Fruit fly (Drosophila melanogaster): ENCODE results near the gene mTerf5.

Gene mTerf5

DNA sequence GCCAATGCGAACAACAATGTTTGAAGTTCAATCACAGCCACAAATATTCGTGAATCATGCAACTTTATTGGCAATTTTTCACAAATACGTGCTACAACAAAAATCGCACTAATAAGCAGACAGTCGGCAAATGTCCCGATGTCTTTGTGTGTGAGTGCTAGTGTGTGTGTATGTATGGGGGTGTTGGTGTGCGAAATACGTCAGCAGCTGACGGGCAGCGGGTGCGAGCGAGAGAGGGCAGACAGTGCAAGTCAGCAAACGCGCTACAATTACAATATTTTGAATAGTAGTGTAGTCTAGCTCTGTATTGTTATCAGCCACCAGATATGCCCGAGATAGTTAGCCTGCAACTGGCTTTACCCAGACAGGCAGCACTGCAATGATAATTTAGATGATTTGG, 22.6 kb upstream of the mTerf5 start:
- TF ChIP-seq chinmo (GFP tag; IDR thresholded peaks at IDR 0.05; ENCODE audit: partially characterized antibody) = 0 out of 4 replicates have a peak, but pooled peaks have one; percentile 19
- TF ChIP-seq salm (tag; optimal IDR thresholded peaks at IDR 0.05) = no peak
- 0 out of 2 replicates have a peak, but pooled peaks have one; percentile 15 for TF ChIP-seq E2f2 (GFP tag; IDR thresholded peaks at IDR 0.05)
- TF ChIP-seq abd-A (tag; optimal IDR thresholded peaks at IDR 0.05) = peak; percentile 5
- TF ChIP-seq Xrp1 (GFP tag; IDR thresholded peaks at IDR 0.05) = no peak
- TF ChIP-seq Med (GFP tag) = peak; percentile 36
- TF ChIP-seq Mad (GFP tag; optimal IDR thresholded peaks at IDR 0.05) = no peak
- no peak for TF ChIP-seq insv (GFP tag; optimal IDR thresholded peaks at IDR 0.05)
- TF ChIP-seq Deaf1 (tag; optimal IDR thresholded peaks at IDR 0.05) = peak; percentile 8
- no peak for TF ChIP-seq CG17802 (tag; optimal IDR thresholded peaks at IDR 0.05)
- no peak for TF ChIP-seq CG10462 (GFP tag; optimal IDR thresholded peaks at IDR 0.05)
- TF ChIP-seq CG8478 (optimal IDR thresholded peaks at IDR 0.05) = peak; percentile 28
- TF ChIP-seq mirr (GFP tag; optimal IDR thresholded peaks at IDR 0.05) = peak; percentile 31
- TF ChIP-seq Asciz (GFP tag; optimal IDR thresholded peaks at IDR 0.05) = no peak
- peak; percentile 8 for TF ChIP-seq CG1832 (GFP tag; optimal IDR thresholded peaks at IDR 0.05)
- no peak for TF ChIP-seq Spps (tag; optimal IDR thresholded peaks at IDR 0.05)
- no peak for TF ChIP-seq CG1792 (GFP tag; optimal IDR thresholded peaks at IDR 0.05)
- no peak for TF ChIP-seq gce (GFP tag; IDR thresholded peaks at IDR 0.05)
- no peak for TF ChIP-seq CG4360 (GFP tag; IDR thresholded peaks at IDR 0.05)
- TF ChIP-seq cg (GFP tag; optimal IDR thresholded peaks at IDR 0.05) = peak; percentile 59
- TF ChIP-seq CG33557 (GFP tag; optimal IDR thresholded peaks at IDR 0.05) = no peak
- no peak for TF ChIP-seq Ssrp (tag; optimal IDR thresholded peaks at IDR 0.05)

DNA sequence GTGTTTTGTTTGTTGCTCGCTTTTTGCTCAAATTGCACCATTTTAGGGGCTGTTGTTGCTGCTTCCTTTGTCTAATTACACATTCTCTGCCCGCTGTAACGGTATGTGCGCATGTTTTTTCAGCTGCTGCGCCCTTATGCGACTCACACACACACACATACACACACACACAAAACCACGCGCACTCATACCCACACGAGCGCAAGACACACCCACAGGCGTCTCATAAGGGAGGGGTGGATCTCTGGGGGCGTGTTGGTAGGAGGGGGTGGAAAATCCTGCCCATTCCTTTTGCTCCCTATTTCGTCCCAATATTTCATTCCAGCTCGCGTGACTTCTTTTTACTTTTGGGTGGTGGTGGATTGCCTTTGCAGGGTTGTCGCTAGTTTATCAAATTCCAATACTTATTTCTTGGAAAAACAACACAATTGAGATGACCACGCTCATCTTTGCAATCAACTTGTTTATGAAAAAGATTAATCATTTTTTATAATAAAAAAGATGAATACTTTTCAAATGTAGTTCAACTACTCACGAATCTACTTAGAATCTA, 21.6 kb upstream of the mTerf5 start:
- TF ChIP-seq MESR4 (GFP tag; optimal IDR thresholded peaks at IDR 0.05) (no peak), CG30020 (tag; optimal IDR thresholded peaks at IDR 0.05) (no peak), sd (tag; optimal IDR thresholded peaks at IDR 0.05) (peak; percentile 67), Meics (GFP tag; optimal IDR thresholded peaks at IDR 0.05) (no peak), CG16779 (GFP tag; IDR thresholded peaks at IDR 0.05) (0 out of 2 replicates have a peak, but pooled peaks have one; percentile 3), nom (GFP tag; optimal IDR thresholded peaks at IDR 0.05) (no peak), Blimp-1 (GFP tag; optimal IDR thresholded peaks at IDR 0.05) (no peak), seq (GFP tag; IDR thresholded peaks at IDR 0.05) (peak; percentile 16; the same call in 1 of the 2 replicates), chif (GFP tag; optimal IDR thresholded peaks at IDR 0.05) (no peak), CG32532 (GFP tag; IDR thresholded peaks at IDR 0.05) (no peak), Lim3 (GFP tag; IDR thresholded peaks at IDR 0.05) (no peak), sqz (GFP tag; optimal IDR thresholded peaks at IDR 0.05) (peak; percentile 17), otp (GFP tag; IDR thresholded peaks at IDR 0.05) (no peak), nerfin-2 (GFP tag; IDR thresholded peaks at IDR 0.05; ENCODE audit: partially characterized antibody) (0 out of 2 replicates have a peak, but pooled peaks have one; percentile 14), CG11695 (GFP tag; IDR thresholded peaks at IDR 0.05) (0 out of 3 replicates have a peak, but pooled peaks have one; percentile 19), ap (GFP tag; IDR thresholded peaks at IDR 0.05) (peak; percentile 17; the same call in 1 of the 2 replicates), Ets65A (GFP tag) (peak; percentile 29), pros (GFP tag; optimal IDR thresholded peaks at IDR 0.05) (peak; percentile 74), ato (GFP tag; IDR thresholded peaks at IDR 0.05; ENCODE audit: partially characterized antibody) (no peak), nmo (GFP tag; optimal IDR thresholded peaks at IDR 0.05) (no peak), lab (GFP tag; optimal IDR thresholded peaks at IDR 0.05) (peak; percentile 32), cg (GFP tag; optimal IDR thresholded peaks at IDR 0.05) (peak; percentile 35), nerfin-1 (tag; optimal IDR thresholded peaks at IDR 0.05) (peak; percentile 98), CG9215 (GFP tag; IDR thresholded peaks at IDR 0.05) (no peak), Ssrp (tag; optimal IDR thresholded peaks at IDR 0.05) (peak; percentile 0), hbn (GFP tag; IDR thresholded peaks at IDR 0.05; ENCODE audit: partially characterized antibody) (no peak), hkb (optimal IDR thresholded peaks at IDR 0.05) (no peak), hkb (GFP tag; IDR thresholded peaks at IDR 0.05) (peak; percentile 23; the same call in 1 of the 2 replicates), CG8388 (GFP tag; optimal IDR thresholded peaks at IDR 0.05) (no peak), sob (GFP tag; IDR thresholded peaks at IDR 0.05) (0 out of 2 replicates have a peak, but pooled peaks have one; percentile 6)
